Fruit fly (Drosophila melanogaster) whole organism, embryonic: ENCODE measurements around the gene PlexA.

Experiments used
- Abd-B ChIP-seq: fragments of 200-800 bp; sonication (Bioruptor generic); optimal IDR thresholded peaks from 2 replicates; lab custom pipeline; 2018; ENCODE audit warnings: missing biosample characterization, mild to moderate bottlenecking, missing genetic modification characterization, moderate library complexity
- CG11560 ChIP-seq: fragments of 200-800 bp; sonication (Bioruptor generic); IDR thresholded peaks from 3 replicates; pipeline ENCODE4 v1.3.6; 2022; ENCODE audit warnings: missing biosample characterization, missing genetic modification characterization
- CG11695 ChIP-seq: fragments of 200-800 bp; sonication (Bioruptor generic); IDR thresholded peaks from 3 replicates; pipeline ENCODE4 v1.3.6; 2022; ENCODE audit warnings: missing biosample characterization, missing genetic modification characterization
- CG14860 ChIP-seq: fragments of 200-800 bp; sonication (Bioruptor generic); IDR thresholded peaks from 3 replicates; pipeline ENCODE4 v1.3.6; 2022; ENCODE audit warnings: missing biosample characterization, missing genetic modification characterization; ENCODE audit not compliant: partially characterized antibody
- CG15479 ChIP-seq: fragments of 200-800 bp; sonication (Bioruptor generic); optimal IDR thresholded peaks from 3 replicates; lab custom pipeline; 2019; ENCODE audit warnings: missing biosample characterization, mild to moderate bottlenecking, missing genetic modification characterization, moderate library complexity
- CG16813 ChIP-seq: fragments of 200-800 bp; sonication (Bioruptor generic); IDR thresholded peaks from 3 replicates; pipeline ENCODE4 v1.3.6; 2022; ENCODE audit warnings: missing biosample characterization, missing genetic modification characterization; ENCODE audit not compliant: partially characterized antibody
- CG17802 ChIP-seq: fragments of 200-800 bp; sonication (Bioruptor generic); optimal IDR thresholded peaks from 2 replicates; lab custom pipeline; 2018; ENCODE audit warnings: missing biosample characterization, mild to moderate bottlenecking, missing genetic modification characterization, moderate library complexity
- CG2199 ChIP-seq: fragments of 200-800 bp; sonication (Bioruptor generic); IDR thresholded peaks from 3 replicates; pipeline ENCODE4 v1.3.6; 2022; ENCODE audit warnings: missing biosample characterization, missing genetic modification characterization
- CG30020 ChIP-seq: fragments of 200-800 bp; optimal IDR thresholded peaks from 2 replicates; lab custom pipeline; 2019; ENCODE audit warnings: missing biosample characterization, mild to moderate bottlenecking, missing genetic modification characterization, moderate library complexity
- CG32532 ChIP-seq: fragments of 200-800 bp; sonication (Bioruptor generic); IDR thresholded peaks from 2 replicates; pipeline ENCODE4 v1.3.6; 2022; ENCODE audit warnings: missing biosample characterization, missing genetic modification characterization
- CG34376 ChIP-seq: fragments of 200-800 bp; sonication (Bioruptor generic); optimal IDR thresholded peaks from 2 replicates; lab custom pipeline; 2018; ENCODE audit warnings: missing biosample characterization, mild to moderate bottlenecking, missing genetic modification characterization
- CG5953 ChIP-seq: fragments of 200-800 bp; sonication (Bioruptor generic); IDR thresholded peaks from 2 replicates; pipeline ENCODE4 v1.3.6; 2022; ENCODE audit warnings: missing biosample characterization, missing genetic modification characterization
- CG6689 ChIP-seq: fragments of 200-800 bp; sonication (Bioruptor generic); IDR thresholded peaks from 2 replicates; pipeline ENCODE4 v1.3.6; 2022; ENCODE audit warnings: missing biosample characterization, missing genetic modification characterization
- CG7963 ChIP-seq: fragments of 200-800 bp; sonication (Bioruptor generic); IDR thresholded peaks from 3 replicates; pipeline ENCODE4 v1.3.6; 2022; ENCODE audit warnings: missing biosample characterization, missing genetic modification characterization; ENCODE audit not compliant: partially characterized antibody
- D ChIP-seq, 2 experiments: fragments of 200-800 bp in 1 of 2; fragments of >200 bp in 1 of 2; sonication (Bioruptor generic) in 1 of 2; optimal IDR thresholded peaks; 2 replicates in 1 of 2; 3 replicates in 1 of 2; lab custom pipeline; 2017; ENCODE audit warnings: mild to moderate bottlenecking in 1 of 2, missing biosample characterization in 1 of 2, missing genetic modification characterization in 1 of 2, missing genetic modification reagents in 1 of 2
- D19B ChIP-seq: fragments of 200-800 bp; sonication (Bioruptor generic); optimal IDR thresholded peaks from 2 replicates; lab custom pipeline; 2017; ENCODE audit warnings: missing biosample characterization, mild to moderate bottlenecking, missing genetic modification characterization
- Ets65A ChIP-seq: fragments of 200-800 bp; sonication (Bioruptor generic); peaks from one replicate; lab custom pipeline; 2016; ENCODE audit warnings: missing biosample characterization, missing genetic modification characterization
- H2.0 ChIP-seq: fragments of 200-800 bp; sonication (Bioruptor generic); IDR thresholded peaks from 2 replicates; pipeline ENCODE4 v1.3.6; 2022; ENCODE audit warnings: missing biosample characterization, missing genetic modification characterization
- HHEX ChIP-seq: fragments of 200-800 bp; sonication (Bioruptor generic); optimal IDR thresholded peaks from 3 replicates; lab custom pipeline; 2017; ENCODE audit warnings: missing biosample characterization, mild to moderate bottlenecking, missing genetic modification characterization, missing genetic modification reagents
- HLH4C ChIP-seq: fragments of 200-800 bp; sonication (Bioruptor generic); IDR thresholded peaks from 3 replicates; pipeline ENCODE4 v1.3.6; 2022; ENCODE audit warnings: missing biosample characterization, missing genetic modification characterization; ENCODE audit not compliant: partially characterized antibody
- Med ChIP-seq: fragments of 200-800 bp; sonication (Bioruptor generic); peaks from one replicate; lab custom pipeline; 2016; ENCODE audit warnings: missing biosample characterization, missing genetic modification characterization, mild to moderate bottlenecking, inconsistent platforms, moderate library complexity
- NFAT ChIP-seq: fragments of 200-800 bp; sonication (Bioruptor generic); IDR thresholded peaks from 2 replicates; pipeline ENCODE4 v1.3.6; 2022; ENCODE audit warnings: missing biosample characterization, missing genetic modification characterization
- PHDP ChIP-seq: fragments of 200-800 bp; sonication (Bioruptor generic); optimal IDR thresholded peaks from 3 replicates; lab custom pipeline; 2018; ENCODE audit warnings: missing biosample characterization, mild to moderate bottlenecking, missing genetic modification characterization, moderate library complexity
- Scr ChIP-seq: fragments of 200-800 bp; sonication (Bioruptor generic); IDR thresholded peaks from 2 replicates; pipeline ENCODE4 v1.3.6; 2022; ENCODE audit warnings: missing biosample characterization, missing genetic modification characterization; ENCODE audit not compliant: partially characterized antibody
- Side ChIP-seq: fragments of 200-800 bp; sonication (Bioruptor generic); optimal IDR thresholded peaks from 2 replicates; lab custom pipeline; 2016; ENCODE audit warnings: missing biosample characterization, missing genetic modification characterization
- cwo ChIP-seq: fragments of 200-800 bp; sonication (Bioruptor generic); optimal IDR thresholded peaks from 3 replicates; lab custom pipeline; 2017; ENCODE audit warnings: missing biosample characterization, missing genetic modification characterization, mild to moderate bottlenecking, moderate library complexity, missing genetic modification reagents
- otp ChIP-seq: fragments of 200-800 bp; sonication (Bioruptor generic); IDR thresholded peaks from 3 replicates; pipeline ENCODE4, ENCODE4 v1.3.6; 2022; ENCODE audit warnings: missing biosample characterization, missing genetic modification characterization
- pzg ChIP-seq: fragments of 200-800 bp; sonication (Bioruptor generic); optimal IDR thresholded peaks from 3 replicates; lab custom pipeline; 2018; ENCODE audit warnings: missing biosample characterization, mild to moderate bottlenecking, missing genetic modification characterization, moderate library complexity
- rib ChIP-seq: fragments of 200-800 bp; sonication (Bioruptor generic); IDR thresholded peaks from 2 replicates; pipeline ENCODE4 v1.3.6; 2022; ENCODE audit warnings: missing biosample characterization, missing genetic modification characterization
- sens ChIP-seq: fragments of 200-800 bp; sonication (Bioruptor generic); peaks from one replicate; lab custom pipeline; 2016; ENCODE audit warnings: missing biosample characterization, missing genetic modification characterization
- sqz ChIP-seq: fragments of 200-800 bp; sonication (Bioruptor generic); optimal IDR thresholded peaks from 3 replicates; lab custom pipeline; 2018; ENCODE audit warnings: missing biosample characterization, mild to moderate bottlenecking, missing genetic modification characterization
- sr ChIP-seq: fragments of 200-800 bp; sonication (Bioruptor generic); IDR thresholded peaks from 3 replicates; pipeline ENCODE4 v1.3.6; 2022; ENCODE audit warnings: missing biosample characterization, missing genetic modification characterization
- sug ChIP-seq: fragments of 200-800 bp; optimal IDR thresholded peaks from 2 replicates; lab custom pipeline; 2019; ENCODE audit warnings: missing biosample characterization, mild to moderate bottlenecking, missing genetic modification characterization, moderate library complexity
- tna ChIP-seq: fragments of 200-800 bp; sonication (Bioruptor generic); IDR thresholded peaks from 2 replicates; pipeline ENCODE4 v1.3.6; 2022; ENCODE audit warnings: missing biosample characterization, missing genetic modification characterization; ENCODE audit not compliant: partially characterized antibody
- trem ChIP-seq: fragments of 200-800 bp; optimal IDR thresholded peaks from 3 replicates; lab custom pipeline; 2019; ENCODE audit warnings: missing biosample characterization, mild to moderate bottlenecking, missing genetic modification characterization, moderate library complexity

PlexA gene

dm6 chr4:971084-971483, 55.8 kb downstream of the PlexA start:
- TF ChIP-seq HLH4C (GFP tag; lab: Robert Waterston, UW) (peak; percentile 47; the same call in 2 of the 3 replicates), Abd-B (GFP tag; lab: Kevin White, UChicago) (no peak), CG16813 (GFP tag; lab: Robert Waterston, UW) (peak; percentile 55; the same call in 1 of the 3 replicates), CG11695 (no peak), CG7963 (GFP tag; lab: Robert Waterston, UW) (peak; percentile 41; the same call in 1 of the 3 replicates), otp (GFP tag; lab: Robert Waterston, UW) (no peak), PHDP (no peak), pzg (GFP tag; lab: Kevin White, UChicago) (no peak), CG14860 (GFP tag; lab: Robert Waterston, UW) (peak; percentile 54; the same call in 1 of the 3 replicates), sr (GFP tag; lab: Robert Waterston, UW) (no peak), Scr (GFP tag; lab: Robert Waterston, UW) (0 out of 2 replicates have a peak, but pooled peaks have one; percentile 35)

dm6 chr4:963717-964116, 63.2 kb downstream of the PlexA start:
- TF ChIP-seq CG2199 = peak; percentile 61; the same call in 1 of the 3 replicates
- peak; percentile 34 for TF ChIP-seq CG34376 (GFP tag; lab: Kevin White, UChicago)
- TF ChIP-seq sug (tag; lab: Kevin White, UChicago) = peak; percentile 23
- TF ChIP-seq H2.0 (GFP tag; lab: Robert Waterston, UW) = no peak
- TF ChIP-seq Med (GFP tag; lab: Kevin White, UChicago) = peak; percentile 71
- TF ChIP-seq Ets65A = peak; percentile 41
- no peak for TF ChIP-seq rib (GFP tag; lab: Robert Waterston, UW)

dm6 chr4:963193-963592, 63.7 kb downstream of the PlexA start:
- TF ChIP-seq CG15479 (GFP tag; lab: Kevin White, UChicago) (no peak), CG11560 (tag; lab: Robert Waterston, UW) (no peak), D19B (GFP tag; lab: Kevin White, UChicago) (peak; percentile 53), CG17802 (tag; lab: Kevin White, UChicago) (peak; percentile 60), CG6689 (GFP tag; lab: Robert Waterston, UW) (no peak), NFAT (GFP tag; lab: Robert Waterston, UW) (no peak), CG30020 (peak; percentile 37), HHEX (GFP tag; lab: Kevin White, UChicago) (no peak), cwo (no peak), tna (GFP tag; lab: Robert Waterston, UW) (no peak), Side (GFP tag; lab: Kevin White, UChicago) (no peak), CG5953 (GFP tag; lab: Robert Waterston, UW) (no peak), trem (tag; lab: Kevin White, UChicago) (no peak), CG32532 (GFP tag; lab: Robert Waterston, UW) (no peak), sens (GFP tag; lab: Kevin White, UChicago) (peak; percentile 16), sqz (GFP tag; lab: Kevin White, UChicago) (no peak), D (optimal IDR thresholded peaks at IDR 0.05; lab: Kevin White, UChicago) (no peak), D (GFP tag; optimal IDR thresholded peaks at IDR 0.05; lab: Kevin White, UChicago) (no peak)
- TF ChIP-seq, all 482 proteins: peak for 4
